Worm (Caenorhabditis elegans) whole organism, L3 larva: ENCODE data around the gene grl-17.

Source experiments
- R02D3.7 ChIP-seq: fragments of 150-350 bp; optimal IDR thresholded peaks from 2 replicates; lab custom pipeline; 2014; ENCODE audit warnings: missing biosample characterization, missing genetic modification characterization
- ZK546.5 ChIP-seq: sonication (generic microtip); optimal IDR thresholded peaks from 2 replicates; lab custom pipeline; 2017; ENCODE audit warnings: missing biosample characterization, missing genetic modification characterization
- aly-2 ChIP-seq: fragments of 150-350 bp; optimal IDR thresholded peaks from 2 replicates; lab custom pipeline; 2014; ENCODE audit warnings: missing biosample characterization, missing genetic modification characterization
- ama-1 ChIP-seq: fragments of 150-350 bp; optimal IDR thresholded peaks from 2 replicates; lab custom pipeline; 2018
- ceh-16 ChIP-seq: sonication (generic microtip); optimal IDR thresholded peaks from 2 replicates; lab custom pipeline; 2017; ENCODE audit warnings: missing biosample characterization, missing genetic modification characterization
- ceh-28 ChIP-seq: fragments of 150-350 bp; optimal IDR thresholded peaks from 2 replicates; lab custom pipeline; 2014; ENCODE audit warnings: missing biosample characterization, missing genetic modification reagents, missing genetic modification characterization
- ceh-82 ChIP-seq: fragments of 150-350 bp; optimal IDR thresholded peaks from 2 replicates; lab custom pipeline; 2014; ENCODE audit warnings: missing biosample characterization, missing genetic modification characterization
- ceh-9 ChIP-seq: sonication (generic microtip); optimal IDR thresholded peaks from 2 replicates; lab custom pipeline; 2018; ENCODE audit warnings: missing biosample characterization, missing genetic modification characterization
- daf-12 ChIP-seq: fragments of 150-350 bp; optimal IDR thresholded peaks from 2 replicates; lab custom pipeline; 2014; ENCODE audit warnings: missing biosample characterization, missing genetic modification reagents, missing genetic modification characterization
- egl-27 ChIP-seq: sonication (generic microtip); optimal IDR thresholded peaks from 4 replicates; lab custom pipeline; 2017; ENCODE audit warnings: missing biosample characterization, missing genetic modification reagents, missing genetic modification characterization
- egl-5 ChIP-seq: fragments of 150-350 bp; optimal IDR thresholded peaks from 2 replicates; lab custom pipeline; 2017; ENCODE audit warnings: missing biosample characterization, missing genetic modification reagents, missing genetic modification characterization, inconsistent platforms
- elt-1 ChIP-seq: fragments of 150-350 bp; optimal IDR thresholded peaks from 2 replicates; lab custom pipeline; 2014; ENCODE audit warnings: missing biosample characterization, missing genetic modification characterization
- elt-2 ChIP-seq: sonication (generic microtip); optimal IDR thresholded peaks from 2 replicates; lab custom pipeline; 2016; ENCODE audit warnings: missing genetic modification reagents, mild to moderate bottlenecking, missing genetic modification characterization, missing compliant biosample characterization
- elt-3 ChIP-seq, 3 experiments: fragments of 150-350 bp in 1 of 3; sonication (generic microtip) in 2 of 3; optimal IDR thresholded peaks; 2 replicates in 2 of 3; 4 replicates in 1 of 3; lab custom pipeline; 2014 to 2017; ENCODE audit warnings: missing biosample characterization in 3 of 3, missing genetic modification characterization in 3 of 3
- eor-1 ChIP-seq, 2 experiments: fragments of 150-350 bp; optimal IDR thresholded peaks; 2 replicates each; lab custom pipeline; 2014 to 2018; ENCODE audit warnings: missing biosample characterization in 2 of 2, missing genetic modification characterization in 2 of 2
- fkh-10 ChIP-seq: sonication (generic microtip); optimal IDR thresholded peaks from 2 replicates; lab custom pipeline; 2017; ENCODE audit warnings: missing biosample characterization, missing genetic modification reagents, missing genetic modification characterization
- fkh-2 ChIP-seq: fragments of 150-350 bp; optimal IDR thresholded peaks from 2 replicates; lab custom pipeline; 2014; ENCODE audit warnings: missing biosample characterization, missing genetic modification reagents, missing genetic modification characterization
- fos-1 ChIP-seq: fragments of 150-350 bp; optimal IDR thresholded peaks from 2 replicates; lab custom pipeline; 2014; ENCODE audit warnings: missing biosample characterization, missing genetic modification characterization
- hmg-11 ChIP-seq: sonication (generic microtip); optimal IDR thresholded peaks from 2 replicates; lab custom pipeline; 2016; ENCODE audit warnings: missing genetic modification characterization, missing compliant biosample characterization
- jun-1 ChIP-seq: fragments of 150-350 bp; optimal IDR thresholded peaks from 2 replicates; lab custom pipeline; 2014; ENCODE audit warnings: missing biosample characterization, missing genetic modification reagents, missing genetic modification characterization
- lin-15B ChIP-seq: fragments of 150-350 bp; optimal IDR thresholded peaks from 2 replicates; lab custom pipeline; 2014; ENCODE audit warnings: missing biosample characterization, missing genetic modification characterization
- lin-39 ChIP-seq: fragments of 150-350 bp; optimal IDR thresholded peaks from 2 replicates; lab custom pipeline; 2018; ENCODE audit warnings: missing biosample characterization, missing genetic modification reagents, missing genetic modification characterization
- lsy-12 ChIP-seq: sonication (generic microtip); optimal IDR thresholded peaks from 2 replicates; lab custom pipeline; 2016; ENCODE audit warnings: mild to moderate bottlenecking, missing genetic modification characterization, missing compliant biosample characterization
- mdl-1 ChIP-seq: fragments of 150-350 bp; optimal IDR thresholded peaks from 2 replicates; lab custom pipeline; 2014; ENCODE audit warnings: missing biosample characterization, missing genetic modification characterization
- mml-1 ChIP-seq: fragments of 150-350 bp; sonication (generic microtip); optimal IDR thresholded peaks from 3 replicates; lab custom pipeline; 2014; ENCODE audit warnings: missing biosample characterization, missing genetic modification characterization
- nfya-1 ChIP-seq: sonication (generic microtip); optimal IDR thresholded peaks from 2 replicates; lab custom pipeline; 2017; ENCODE audit warnings: missing genetic modification characterization, mild to moderate bottlenecking, missing compliant biosample characterization, antibody characterized with exemption, moderate library complexity; ENCODE audit not compliant: insufficient read depth
- nhr-11 ChIP-seq: fragments of 150-350 bp; optimal IDR thresholded peaks from 2 replicates; lab custom pipeline; 2014; ENCODE audit warnings: missing biosample characterization, missing genetic modification characterization
- nhr-12 ChIP-seq: fragments of 150-350 bp; optimal IDR thresholded peaks from 2 replicates; lab custom pipeline; 2014; ENCODE audit warnings: missing biosample characterization, missing genetic modification characterization
- nhr-23 ChIP-seq: fragments of 150-350 bp; optimal IDR thresholded peaks from 2 replicates; lab custom pipeline; 2014; ENCODE audit warnings: missing biosample characterization, missing genetic modification reagents, missing genetic modification characterization
- nhr-237 ChIP-seq: fragments of 150-350 bp; optimal IDR thresholded peaks from 2 replicates; lab custom pipeline; 2014; ENCODE audit warnings: missing biosample characterization, missing genetic modification characterization
- nhr-25 ChIP-seq: sonication (generic microtip); optimal IDR thresholded peaks from 2 replicates; lab custom pipeline; 2017; ENCODE audit warnings: missing biosample characterization, missing genetic modification characterization
- nhr-28 ChIP-seq: fragments of 150-350 bp; optimal IDR thresholded peaks from 2 replicates; lab custom pipeline; 2014; ENCODE audit warnings: missing biosample characterization, missing genetic modification characterization
- nhr-43 ChIP-seq: sonication (generic microtip); optimal IDR thresholded peaks from 2 replicates; lab custom pipeline; 2016; ENCODE audit warnings: mild to moderate bottlenecking, missing genetic modification characterization, missing compliant biosample characterization; ENCODE audit not compliant: poor library complexity, severe bottlenecking
- nhr-67 ChIP-seq: fragments of 150-350 bp; optimal IDR thresholded peaks from 2 replicates; lab custom pipeline; 2014; ENCODE audit warnings: missing biosample characterization, missing genetic modification characterization
- nhr-76 ChIP-seq: fragments of 150-350 bp; sonication (generic microtip); optimal IDR thresholded peaks from 5 replicates; lab custom pipeline; 2014; ENCODE audit warnings: missing biosample characterization, missing genetic modification characterization
- nhr-77 ChIP-seq: fragments of 150-350 bp; optimal IDR thresholded peaks from 2 replicates; lab custom pipeline; 2014; ENCODE audit warnings: missing biosample characterization, missing genetic modification characterization
- pha-4 ChIP-seq: fragments of 150-350 bp; optimal IDR thresholded peaks from 2 replicates; lab custom pipeline; 2014; ENCODE audit warnings: missing biosample characterization, missing genetic modification reagents, missing genetic modification characterization
- pqm-1 ChIP-seq: fragments of 150-350 bp; optimal IDR thresholded peaks from 2 replicates; lab custom pipeline; 2017; ENCODE audit warnings: missing biosample characterization, missing genetic modification characterization, inconsistent platforms
- sea-2 ChIP-seq: fragments of 150-350 bp; sonication (generic microtip); optimal IDR thresholded peaks from 4 replicates; lab custom pipeline; 2014; ENCODE audit warnings: missing biosample characterization, missing genetic modification reagents, missing genetic modification characterization
- skn-1 ChIP-seq: fragments of 150-350 bp; optimal IDR thresholded peaks from 2 replicates; lab custom pipeline; 2014; ENCODE audit warnings: missing biosample characterization, missing genetic modification characterization
- snpc-4 ChIP-seq: fragments of 150-350 bp; optimal IDR thresholded peaks from 2 replicates; lab custom pipeline; 2014; ENCODE audit warnings: missing biosample characterization, missing genetic modification characterization
- tbx-2 ChIP-seq: sonication (generic microtip); optimal IDR thresholded peaks from 2 replicates; lab custom pipeline; 2016; ENCODE audit warnings: mild to moderate bottlenecking, missing genetic modification characterization, missing compliant biosample characterization
- unc-39 ChIP-seq: sonication (generic microtip); optimal IDR thresholded peaks from 4 replicates; lab custom pipeline; 2017; ENCODE audit warnings: missing biosample characterization, missing genetic modification characterization
- unc-62 ChIP-seq: fragments of 150-350 bp; sonication (generic microtip); optimal IDR thresholded peaks from 4 replicates; lab custom pipeline; 2014; ENCODE audit warnings: missing biosample characterization, missing genetic modification reagents, missing genetic modification characterization
- zag-1 ChIP-seq: fragments of 150-350 bp; optimal IDR thresholded peaks from 2 replicates; lab custom pipeline; 2014; ENCODE audit warnings: missing biosample characterization, missing genetic modification characterization
- ztf-11 ChIP-seq: fragments of 150-350 bp; optimal IDR thresholded peaks from 2 replicates; lab custom pipeline; 2014; ENCODE audit warnings: missing biosample characterization, missing genetic modification characterization
- ztf-4 ChIP-seq: fragments of 150-350 bp; optimal IDR thresholded peaks from 2 replicates; lab custom pipeline; 2014; ENCODE audit warnings: missing biosample characterization, missing genetic modification characterization

The grl-17 gene

DNA sequence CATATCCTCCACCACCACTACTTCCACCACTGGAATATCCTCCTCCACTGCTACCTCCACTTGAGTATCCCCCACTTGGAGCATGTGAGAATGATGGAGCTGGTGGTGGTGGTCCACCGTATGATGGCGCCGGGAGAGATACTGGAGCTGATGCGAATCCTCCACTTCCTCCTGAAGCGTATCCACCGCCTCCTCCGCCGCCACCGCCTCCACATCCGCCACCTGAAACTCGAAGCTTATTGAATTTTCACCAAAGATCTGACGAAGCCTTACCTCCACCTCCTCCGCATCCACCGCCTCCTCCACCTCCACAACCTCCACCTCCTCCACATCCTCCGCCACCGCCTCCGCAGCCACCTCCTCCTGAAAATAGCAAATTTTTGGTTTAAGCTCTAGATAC lies 993 bp downstream of the grl-17 start:
- TF ChIP-seq ceh-82: no peak
- TF ChIP-seq mml-1 (tag; lab: Kevin White, UChicago): no peak
- no peak for TF ChIP-seq pqm-1 (tag; lab: Kevin White, UChicago)
- no peak for TF ChIP-seq lin-15B (tag; lab: Kevin White, UChicago)
- no peak for TF ChIP-seq nhr-77
- no peak for TF ChIP-seq ztf-11 (tag; lab: Kevin White, UChicago)
- no peak for TF ChIP-seq snpc-4
- no peak for TF ChIP-seq sea-2
- no peak for TF ChIP-seq mdl-1 (tag; lab: Kevin White, UChicago)

DNA sequence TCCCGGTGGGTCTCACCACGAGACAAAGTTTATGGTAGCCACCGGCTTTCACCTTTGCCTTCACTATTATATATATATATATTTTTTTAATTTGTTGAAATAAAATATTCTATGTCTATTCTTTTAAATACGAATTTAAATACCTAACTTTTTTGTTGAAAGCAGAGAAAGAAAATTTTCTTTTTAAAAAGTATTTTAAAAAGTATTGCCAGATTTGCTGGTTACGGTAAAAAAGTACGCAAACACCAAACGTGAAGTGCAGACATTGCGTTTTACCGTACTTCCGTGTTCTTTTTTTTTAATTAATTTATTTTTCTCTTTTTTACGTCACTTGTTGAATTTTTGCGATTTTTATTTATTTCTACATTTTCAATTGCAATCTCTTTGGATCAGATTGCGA lies 3.8 kb downstream of the grl-17 start, which contains the start of gene C56A3.8:
Gene C56A3.8, plus strand, starts transcription at position 301 of the 400 bp plus-strand sequence.
- TF ChIP-seq nhr-237 (no peak), pqm-1 (tag; lab: Kevin White, UChicago) (no peak), nhr-76 (tag; lab: Kevin White, UChicago) (no peak), egl-5 (no peak), daf-12 (tag; lab: Kevin White, UChicago) (no peak), mml-1 (tag; lab: Kevin White, UChicago) (no peak), ceh-82 (no peak), pha-4 (tag; lab: Kevin White, UChicago) (no peak), ceh-9 (no peak), nhr-77 (no peak), jun-1 (tag; lab: Kevin White, UChicago) (no peak), ceh-16 (tag; lab: Kevin White, UChicago) (no peak), nhr-67 (no peak)

DNA sequence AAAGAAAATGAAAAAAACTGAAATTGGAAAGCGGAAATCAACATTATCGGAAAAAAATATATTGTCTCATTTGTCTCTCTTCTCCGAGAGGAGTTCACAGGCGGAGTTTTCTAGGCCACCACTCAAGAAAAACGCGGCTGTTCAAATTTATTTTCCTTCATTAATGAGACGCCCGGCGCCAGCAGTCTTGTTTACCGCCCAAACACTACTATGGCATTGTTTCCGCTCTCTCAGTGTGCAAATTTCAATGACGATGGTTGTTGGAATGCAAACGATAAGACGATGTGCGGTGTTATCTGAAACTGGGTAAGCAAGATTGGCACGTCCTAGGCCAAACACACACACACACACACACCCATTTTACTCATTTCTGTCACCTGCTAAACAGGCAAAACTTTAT lies 7.0 kb downstream of the grl-17 start, which contains the start of gene cav-2:
Gene cav-2, plus strand, starts transcription at position 359 of the 400 bp plus-strand sequence.
- TF ChIP-seq nhr-12 (tag; lab: Kevin White, UChicago) (no peak), nhr-23 (tag; lab: Kevin White, UChicago) (peak; percentile 76), elt-3 (tag; optimal IDR thresholded peaks at IDR 0.05; lab: Kevin White, UChicago) (no peak), daf-12 (tag; lab: Kevin White, UChicago) (no peak), lin-39 (peak; percentile 70), nfya-1 (tag; lab: Kevin White, UChicago) (peak; percentile 68), egl-5 (peak; percentile 63), lsy-12 (tag; lab: Kevin White, UChicago) (peak; percentile 72), R02D3.7 (tag; lab: Kevin White, UChicago) (peak; percentile 64), nhr-76 (tag; lab: Kevin White, UChicago) (no peak), ceh-9 (no peak), snpc-4 (peak; percentile 24), lin-15B (tag; lab: Kevin White, UChicago) (peak; percentile 82), pqm-1 (tag; lab: Kevin White, UChicago) (peak; percentile 92), nhr-43 (tag; lab: Kevin White, UChicago) (peak; percentile 91), zag-1 (tag; lab: Kevin White, UChicago) (no peak), nhr-67 (no peak), unc-62 (no peak), nhr-25 (peak; percentile 40), aly-2 (tag; lab: Kevin White, UChicago) (no peak), egl-27 (tag; lab: Kevin White, UChicago) (no peak), ZK546.5 (tag; lab: Kevin White, UChicago) (no peak), fos-1 (tag; lab: Kevin White, UChicago) (no peak), ceh-28 (peak; percentile 70), unc-39 (no peak), hmg-11 (tag; lab: Kevin White, UChicago) (peak; percentile 52), tbx-2 (tag; lab: Kevin White, UChicago) (peak; percentile 8), nhr-237 (no peak), jun-1 (tag; lab: Kevin White, UChicago) (peak; percentile 89), skn-1 (tag; lab: Kevin White, UChicago) (peak; percentile 31), elt-2 (peak; percentile 92), mml-1 (tag; lab: Kevin White, UChicago) (no peak), ztf-11 (tag; lab: Kevin White, UChicago) (no peak), fkh-2 (no peak), fkh-10 (GFP tag; lab: Kevin White, UChicago) (peak; percentile 51), mdl-1 (tag; lab: Kevin White, UChicago) (no peak), nhr-77 (no peak), elt-1 (tag; lab: Kevin White, UChicago) (no peak), eor-1 (tag; optimal IDR thresholded peaks at IDR 0.05; lab: Kevin White, UChicago) (no peak), ztf-4 (tag; lab: Kevin White, UChicago) (no peak), sea-2 (no peak), pha-4 (tag; lab: Kevin White, UChicago) (peak; percentile 83), nhr-28 (tag; lab: Kevin White, UChicago) (no peak), ceh-82 (no peak), ceh-16 (tag; lab: Kevin White, UChicago) (no peak), ama-1 (lab: Kevin White, UChicago) (no peak), nhr-11 (tag; lab: Kevin White, UChicago) (no peak)
